Fruit fly (Drosophila melanogaster) whole organism, embryonic: ENCODE results near the gene Son.

Experiments used
- B-H2 ChIP-seq: fragments of 200-800 bp; sonication (Bioruptor generic); optimal IDR thresholded peaks from 2 replicates; lab custom pipeline; 2018; ENCODE audit warnings: missing biosample characterization, mild to moderate bottlenecking, missing genetic modification characterization
- BEAF-32 ChIP-seq: fragments of 200-800 bp; sonication (Bioruptor generic); optimal IDR thresholded peaks from 3 replicates; lab custom pipeline; 2017; ENCODE audit warnings: missing biosample characterization, missing genetic modification characterization, mild to moderate bottlenecking, moderate library complexity, missing genetic modification reagents
- Bteb2 ChIP-seq: fragments of 200-800 bp; sonication (Bioruptor generic); optimal IDR thresholded peaks from 2 replicates; lab custom pipeline; 2016; ENCODE audit warnings: missing biosample characterization, missing genetic modification characterization
- CG12071 ChIP-seq: fragments of 200-800 bp; sonication (Bioruptor generic); optimal IDR thresholded peaks from 3 replicates; lab custom pipeline; 2018; ENCODE audit warnings: missing biosample characterization, mild to moderate bottlenecking, missing genetic modification characterization
- CG12155 ChIP-seq: fragments of 200-800 bp; sonication (Bioruptor generic); optimal IDR thresholded peaks from 3 replicates; lab custom pipeline; 2016; ENCODE audit warnings: missing biosample characterization, missing genetic modification characterization
- CG13624 ChIP-seq: fragments of 200-800 bp; sonication (Bioruptor generic); optimal IDR thresholded peaks from 2 replicates; lab custom pipeline; 2016; ENCODE audit warnings: missing biosample characterization, missing genetic modification characterization
- CG1529 ChIP-seq: fragments of 200-800 bp; sonication (Bioruptor generic); optimal IDR thresholded peaks from 3 replicates; lab custom pipeline; 2018; ENCODE audit warnings: missing biosample characterization, missing genetic modification characterization
- CG15601 ChIP-seq: fragments of 200-800 bp; sonication (Bioruptor generic); optimal IDR thresholded peaks from 3 replicates; lab custom pipeline; 2019; ENCODE audit warnings: missing biosample characterization, mild to moderate bottlenecking, missing genetic modification characterization, moderate library complexity
- CG1603 ChIP-seq: fragments of 200-800 bp; sonication (Bioruptor generic); optimal IDR thresholded peaks from 2 replicates; lab custom pipeline; 2019; ENCODE audit warnings: missing biosample characterization, mild to moderate bottlenecking, missing genetic modification characterization, moderate library complexity
- CG17802 ChIP-seq: fragments of 200-800 bp; sonication (Bioruptor generic); optimal IDR thresholded peaks from 2 replicates; lab custom pipeline; 2018; ENCODE audit warnings: missing biosample characterization, mild to moderate bottlenecking, missing genetic modification characterization, moderate library complexity
- CG18764 ChIP-seq: fragments of 200-800 bp; sonication (Bioruptor generic); optimal IDR thresholded peaks from 3 replicates; lab custom pipeline; 2016; ENCODE audit warnings: missing biosample characterization, missing genetic modification characterization
- CG2199 ChIP-seq: fragments of 200-800 bp; sonication (Bioruptor generic); IDR thresholded peaks from 3 replicates; pipeline ENCODE4 v1.3.6; 2022; ENCODE audit warnings: missing biosample characterization, missing genetic modification characterization
- CG2889 ChIP-seq: fragments of 200-800 bp; sonication (Bioruptor generic); IDR thresholded peaks from 3 replicates; pipeline ENCODE4 v1.3.6; 2022; ENCODE audit warnings: missing biosample characterization, missing genetic modification characterization
- CG3065 ChIP-seq: fragments of 200-800 bp; sonication (Bioruptor generic); optimal IDR thresholded peaks from 2 replicates; lab custom pipeline; 2016; ENCODE audit warnings: missing biosample characterization, missing genetic modification characterization
- CG3407 ChIP-seq: fragments of 200-800 bp; sonication (Bioruptor generic); optimal IDR thresholded peaks from 2 replicates; lab custom pipeline; 2018; ENCODE audit warnings: missing biosample characterization, mild to moderate bottlenecking, missing genetic modification characterization
- CG3726 ChIP-seq: fragments of 200-800 bp; sonication (Bioruptor generic); IDR thresholded peaks from 3 replicates; pipeline ENCODE4, ENCODE4 v1.3.6; 2022; ENCODE audit warnings: missing biosample characterization, missing genetic modification characterization
- CG3847 ChIP-seq: fragments of 200-800 bp; sonication (Bioruptor generic); IDR thresholded peaks from 2 replicates; pipeline ENCODE4 v1.3.6; 2022; ENCODE audit warnings: missing biosample characterization, missing genetic modification characterization
- CG4328 ChIP-seq: fragments of 200-800 bp; sonication (Bioruptor generic); optimal IDR thresholded peaks from 3 replicates; lab custom pipeline; 2017; ENCODE audit warnings: missing biosample characterization, missing genetic modification reagents, missing genetic modification characterization
- CG6813 ChIP-seq: fragments of 200-800 bp; sonication (Bioruptor generic); optimal IDR thresholded peaks from 2 replicates; lab custom pipeline; 2017; ENCODE audit warnings: missing biosample characterization, missing genetic modification characterization, mild to moderate bottlenecking, moderate library complexity, missing genetic modification reagents
- CG8388 ChIP-seq: fragments of 200-800 bp; sonication (Bioruptor generic); optimal IDR thresholded peaks from 2 replicates; lab custom pipeline; 2019; ENCODE audit warnings: missing biosample characterization, mild to moderate bottlenecking, missing genetic modification characterization, moderate library complexity
- CG9727 ChIP-seq: fragments of 200-800 bp; sonication (Bioruptor generic); optimal IDR thresholded peaks from 3 replicates; lab custom pipeline; 2017; ENCODE audit warnings: missing biosample characterization, mild to moderate bottlenecking, missing genetic modification characterization
- Chrac-16 ChIP-seq: fragments of 200-800 bp; sonication (Bioruptor generic); optimal IDR thresholded peaks from 3 replicates; lab custom pipeline; 2016; ENCODE audit warnings: missing biosample characterization, missing genetic modification characterization
- CoRest ChIP-seq: fragments of 200-800 bp; sonication (Bioruptor generic); optimal IDR thresholded peaks from 3 replicates; lab custom pipeline; 2018; ENCODE audit warnings: missing biosample characterization, mild to moderate bottlenecking, missing genetic modification characterization, moderate library complexity
- Deaf1 ChIP-seq: fragments of 200-800 bp; optimal IDR thresholded peaks from 3 replicates; lab custom pipeline; 2019; ENCODE audit warnings: missing biosample characterization, mild to moderate bottlenecking, missing genetic modification characterization, moderate library complexity
- Doc2 ChIP-seq: fragments of 200-800 bp; sonication (Bioruptor generic); IDR thresholded peaks from 2 replicates; pipeline ENCODE4 v1.3.6; 2022; ENCODE audit warnings: missing biosample characterization, missing genetic modification characterization
- Dp ChIP-seq: fragments of 200-800 bp; sonication (Bioruptor generic); optimal IDR thresholded peaks from 2 replicates; lab custom pipeline; 2018; ENCODE audit warnings: missing biosample characterization, mild to moderate bottlenecking, missing genetic modification characterization, moderate library complexity
- Fer1 ChIP-seq: fragments of 200-800 bp; sonication (Bioruptor generic); optimal IDR thresholded peaks from 2 replicates; lab custom pipeline; 2017; ENCODE audit warnings: missing biosample characterization, mild to moderate bottlenecking, missing genetic modification characterization
- HmgZ ChIP-seq: fragments of 200-800 bp; sonication (Bioruptor generic); optimal IDR thresholded peaks from 2 replicates; lab custom pipeline; 2018; ENCODE audit warnings: missing biosample characterization, mild to moderate bottlenecking, missing genetic modification characterization
- Hmx ChIP-seq: fragments of 200-800 bp; sonication (Bioruptor generic); optimal IDR thresholded peaks from 2 replicates; lab custom pipeline; 2016; ENCODE audit warnings: missing biosample characterization, missing genetic modification characterization
- Hr39 ChIP-seq: fragments of >200 bp; optimal IDR thresholded peaks from 2 replicates; lab custom pipeline; 2017
- Jarid2 ChIP-seq: fragments of 200-800 bp; sonication (Bioruptor generic); optimal IDR thresholded peaks from 3 replicates; lab custom pipeline; 2017; ENCODE audit warnings: mild to moderate bottlenecking, missing biosample characterization, missing genetic modification reagents, missing genetic modification characterization
- NC2β ChIP-seq: fragments of 200-800 bp; sonication (Bioruptor generic); optimal IDR thresholded peaks from 2 replicates; lab custom pipeline; 2016; ENCODE audit warnings: missing biosample characterization, missing genetic modification characterization
- Side ChIP-seq: fragments of 200-800 bp; sonication (Bioruptor generic); optimal IDR thresholded peaks from 2 replicates; lab custom pipeline; 2016; ENCODE audit warnings: missing biosample characterization, missing genetic modification characterization
- Sin3A ChIP-seq: fragments of >200 bp; optimal IDR thresholded peaks from 2 replicates; lab custom pipeline; 2018
- Vsx1 ChIP-seq: fragments of 200-800 bp; sonication (Bioruptor generic); optimal IDR thresholded peaks from 2 replicates; lab custom pipeline; 2017; ENCODE audit warnings: missing biosample characterization, mild to moderate bottlenecking, missing genetic modification characterization, missing genetic modification reagents
- Xbp1 ChIP-seq: fragments of 200-800 bp; sonication (Bioruptor generic); optimal IDR thresholded peaks from 3 replicates; lab custom pipeline; 2016; ENCODE audit warnings: missing biosample characterization, mild to moderate bottlenecking, missing genetic modification characterization
- bcd ChIP-seq: fragments of 200-800 bp; sonication (Bioruptor generic); optimal IDR thresholded peaks from 2 replicates; lab custom pipeline; 2017; ENCODE audit warnings: missing biosample characterization, mild to moderate bottlenecking, missing genetic modification characterization
- bigmax ChIP-seq: fragments of 200-800 bp; sonication (Bioruptor generic); optimal IDR thresholded peaks from 2 replicates; lab custom pipeline; 2018; ENCODE audit warnings: missing biosample characterization, mild to moderate bottlenecking, missing genetic modification characterization
- br ChIP-seq: fragments of >200 bp; optimal IDR thresholded peaks from 2 replicates; lab custom pipeline; 2017
- chn ChIP-seq: fragments of 200-800 bp; sonication (Bioruptor generic); optimal IDR thresholded peaks from 2 replicates; lab custom pipeline; 2016; ENCODE audit warnings: missing biosample characterization, missing genetic modification characterization
- dpn ChIP-seq, 2 experiments: fragments of 200-800 bp; sonication (Bioruptor generic); optimal IDR thresholded peaks; 3 replicates each; lab custom pipeline; 2016; ENCODE audit warnings: missing biosample characterization in 2 of 2, missing genetic modification characterization in 2 of 2
- insv ChIP-seq, 2 experiments: fragments of 200-800 bp; sonication (Bioruptor generic); optimal IDR thresholded peaks; 3 replicates each; lab custom pipeline; 2016 to 2018; ENCODE audit warnings: missing biosample characterization in 2 of 2, missing genetic modification characterization in 2 of 2
- klu ChIP-seq: fragments of 200-800 bp; sonication (Bioruptor generic); IDR thresholded peaks from 2 replicates; pipeline ENCODE4 v1.3.6; 2022; ENCODE audit warnings: missing biosample characterization, missing genetic modification characterization
- knrl ChIP-seq: fragments of 200-800 bp; sonication (Bioruptor generic); IDR thresholded peaks from 3 replicates; pipeline ENCODE4 v1.3.6; 2022; ENCODE audit warnings: missing biosample characterization, missing genetic modification characterization; ENCODE audit not compliant: partially characterized antibody
- lab ChIP-seq: fragments of 200-800 bp; sonication (Bioruptor generic); optimal IDR thresholded peaks from 3 replicates; lab custom pipeline; 2017; ENCODE audit warnings: missing biosample characterization, missing genetic modification characterization, mild to moderate bottlenecking, moderate library complexity, missing genetic modification reagents
- nmo ChIP-seq: fragments of 200-800 bp; sonication (Bioruptor generic); optimal IDR thresholded peaks from 2 replicates; lab custom pipeline; 2018; ENCODE audit warnings: missing biosample characterization, mild to moderate bottlenecking, missing genetic modification characterization, moderate library complexity
- p53 ChIP-seq: fragments of 200-800 bp; sonication (Bioruptor generic); optimal IDR thresholded peaks from 2 replicates; lab custom pipeline; 2016; ENCODE audit warnings: missing biosample characterization, missing genetic modification characterization
- pb ChIP-seq: fragments of 200-800 bp; sonication (Bioruptor generic); optimal IDR thresholded peaks from 3 replicates; lab custom pipeline; 2016; ENCODE audit warnings: missing biosample characterization, missing genetic modification characterization
- pita ChIP-seq: fragments of 200-800 bp; sonication (Bioruptor generic); optimal IDR thresholded peaks from 2 replicates; lab custom pipeline; 2017; ENCODE audit warnings: missing biosample characterization, mild to moderate bottlenecking, missing genetic modification characterization
- scrt ChIP-seq: fragments of 200-800 bp; sonication (Bioruptor generic); optimal IDR thresholded peaks from 2 replicates; lab custom pipeline; 2018; ENCODE audit warnings: missing biosample characterization, mild to moderate bottlenecking, missing genetic modification characterization, moderate library complexity
- twi ChIP-seq: fragments of 200-800 bp; optimal IDR thresholded peaks from 2 replicates; lab custom pipeline; 2019; ENCODE audit warnings: missing biosample characterization, mild to moderate bottlenecking, missing genetic modification characterization, moderate library complexity
- vvl ChIP-seq: fragments of 200-800 bp; sonication (Bioruptor generic); IDR thresholded peaks from 2 replicates; pipeline ENCODE4 v1.3.6; 2022; ENCODE audit warnings: missing biosample characterization, missing genetic modification characterization

Gene Son

DNA sequence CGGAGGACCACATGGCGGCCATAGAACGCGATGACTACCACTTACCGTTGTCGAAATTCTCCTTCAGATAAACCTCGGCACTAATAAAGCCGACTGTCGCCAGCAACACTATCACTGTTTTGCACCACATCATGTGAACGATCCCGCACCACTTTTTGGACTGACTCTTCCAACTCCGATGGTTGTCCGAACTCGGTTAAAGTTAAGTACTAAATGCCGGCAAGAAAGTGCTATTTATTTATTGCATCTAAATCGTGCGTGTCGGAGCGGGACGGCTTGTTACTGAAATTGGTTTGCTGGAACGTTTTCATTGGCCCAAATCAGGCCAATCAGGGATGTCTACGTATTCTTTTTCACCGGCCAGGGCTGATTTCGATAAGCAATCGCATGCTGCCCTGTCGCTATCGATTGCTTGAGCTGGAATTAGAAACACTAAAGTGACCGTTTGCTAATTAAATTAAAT is 52.8 kb downstream of the Son start, which contains the start of gene Calr (continued):
- TF ChIP-seq HmgZ (tag; lab: Kevin White, UChicago) (peak; percentile 51), scrt (GFP tag; lab: Kevin White, UChicago) (peak; percentile 49), bigmax (GFP tag; lab: Kevin White, UChicago) (no peak), CG12155 (GFP tag; lab: Kevin White, UChicago) (no peak), Vsx1 (GFP tag; lab: Kevin White, UChicago) (peak; percentile 46), Sin3A (peak; percentile 11), CG3726 (GFP tag; lab: Robert Waterston, UW) (no peak), knrl (GFP tag; lab: Robert Waterston, UW) (no peak), CG6813 (GFP tag; lab: Kevin White, UChicago) (peak; percentile 10), B-H2 (GFP tag; lab: Kevin White, UChicago) (peak; percentile 79), lab (GFP tag; lab: Kevin White, UChicago) (peak; percentile 71), dpn (GFP tag; optimal IDR thresholded peaks at IDR 0.05; lab: Kevin White, UChicago) (peak; percentile 23 to 25), twi (tag; lab: Kevin White, UChicago) (no peak), vvl (GFP tag; lab: Robert Waterston, UW) (no peak), Bteb2 (GFP tag; lab: Kevin White, UChicago) (no peak), CG1603 (tag; lab: Kevin White, UChicago) (peak; percentile 48), CG3065 (GFP tag; lab: Kevin White, UChicago) (no peak), CG9727 (GFP tag; lab: Kevin White, UChicago) (peak; percentile 57), Xbp1 (peak; percentile 100), CoRest (peak; percentile 67), pb (no peak), pita (GFP tag; lab: Kevin White, UChicago) (no peak), Jarid2 (GFP tag; lab: Kevin White, UChicago) (peak; percentile 87), CG13624 (GFP tag; lab: Kevin White, UChicago) (peak; percentile 22), CG1529 (no peak), CG2889 (GFP tag; lab: Robert Waterston, UW) (no peak), CG8388 (peak; percentile 14), CG17802 (tag; lab: Kevin White, UChicago) (no peak), CG18764 (GFP tag; lab: Kevin White, UChicago) (no peak), Chrac-16 (no peak), CG3847 (GFP tag; lab: Robert Waterston, UW) (no peak), klu (GFP tag; lab: Robert Waterston, UW) (no peak), Hmx (GFP tag; lab: Kevin White, UChicago) (no peak), CG2199 (GFP tag; lab: Robert Waterston, UW) (no peak), Side (peak; percentile 22), Deaf1 (peak; percentile 83), CG4328 (GFP tag; lab: Kevin White, UChicago) (peak; percentile 31), nmo (peak; percentile 47), Dp (peak; percentile 51), CG15601 (tag; lab: Kevin White, UChicago) (peak; percentile 56), CG3407 (GFP tag; lab: Kevin White, UChicago) (no peak), BEAF-32 (GFP tag; lab: Kevin White, UChicago) (peak; percentile 78), NC2β (GFP tag; lab: Kevin White, UChicago) (peak; percentile 52), Fer1 (GFP tag; lab: Kevin White, UChicago) (peak; percentile 72), CG12071 (GFP tag; lab: Kevin White, UChicago) (no peak), chn (GFP tag; lab: Kevin White, UChicago) (peak; percentile 33), insv (GFP tag; optimal IDR thresholded peaks at IDR 0.05; lab: Kevin White, UChicago) (peak in 1 of 2 experiments; percentile 65), p53 (GFP tag; lab: Kevin White, UChicago) (no peak), Hr39 (lab: Kevin White, UChicago) (no peak), Doc2 (GFP tag; lab: Robert Waterston, UW) (no peak), bcd (peak; percentile 36), br (lab: Kevin White, UChicago) (no peak)
